Fruit fly (Drosophila melanogaster) whole organism, embryonic: ENCODE results near the gene me31B.

Source experiments
- Abd-B ChIP-seq: fragments of 200-800 bp; sonication (Bioruptor generic); optimal IDR thresholded peaks from 2 replicates; lab custom pipeline; 2018; ENCODE audit warnings: missing biosample characterization, mild to moderate bottlenecking, missing genetic modification characterization, moderate library complexity
- Antp ChIP-seq: fragments of 200-800 bp; sonication (Bioruptor generic); optimal IDR thresholded peaks from 3 replicates; lab custom pipeline; 2016; ENCODE audit warnings: missing biosample characterization, missing genetic modification characterization
- Atf6 ChIP-seq: fragments of 200-800 bp; sonication (Bioruptor generic); IDR thresholded peaks from 2 replicates; pipeline ENCODE4 v1.3.6; 2022; ENCODE audit warnings: missing biosample characterization, missing genetic modification characterization
- B-H2 ChIP-seq: fragments of 200-800 bp; sonication (Bioruptor generic); optimal IDR thresholded peaks from 2 replicates; lab custom pipeline; 2018; ENCODE audit warnings: missing biosample characterization, mild to moderate bottlenecking, missing genetic modification characterization
- BtbVII ChIP-seq: fragments of 200-800 bp; sonication (Bioruptor generic); optimal IDR thresholded peaks from 3 replicates; lab custom pipeline; 2017; ENCODE audit warnings: missing biosample characterization, mild to moderate bottlenecking, missing genetic modification characterization
- CG12391 ChIP-seq: fragments of 200-800 bp; sonication (Bioruptor generic); optimal IDR thresholded peaks from 3 replicates; lab custom pipeline; 2018; ENCODE audit warnings: missing biosample characterization, mild to moderate bottlenecking, missing genetic modification characterization, moderate library complexity
- CG12659 ChIP-seq: fragments of 200-800 bp; sonication (Bioruptor generic); optimal IDR thresholded peaks from 3 replicates; lab custom pipeline; 2017; ENCODE audit warnings: mild to moderate bottlenecking, missing biosample characterization, missing genetic modification reagents, missing genetic modification characterization
- CG12744 ChIP-seq: fragments of 200-800 bp; sonication (Bioruptor generic); optimal IDR thresholded peaks from 2 replicates; lab custom pipeline; 2016; ENCODE audit warnings: missing biosample characterization, missing genetic modification characterization
- CG13123 ChIP-seq: fragments of 200-800 bp; sonication (Bioruptor generic); optimal IDR thresholded peaks from 2 replicates; lab custom pipeline; 2016; ENCODE audit warnings: missing biosample characterization, missing genetic modification characterization
- CG14014 ChIP-seq: fragments of 200-800 bp; sonication (Bioruptor generic); IDR thresholded peaks from 2 replicates; pipeline ENCODE4 v1.3.6; 2022; ENCODE audit warnings: missing biosample characterization, missing genetic modification characterization
- CG14667 ChIP-seq: fragments of 200-800 bp; sonication (Bioruptor generic); IDR thresholded peaks from 2 replicates; pipeline ENCODE4 v1.3.6; 2022; ENCODE audit warnings: missing biosample characterization, missing genetic modification characterization
- CG1647 ChIP-seq: fragments of 200-800 bp; sonication (Bioruptor generic); optimal IDR thresholded peaks from 3 replicates; lab custom pipeline; 2016; ENCODE audit warnings: missing biosample characterization, missing genetic modification characterization
- CG17328 ChIP-seq: fragments of 200-800 bp; sonication (Bioruptor generic); IDR thresholded peaks from 2 replicates; pipeline ENCODE4 v1.3.6; 2022; ENCODE audit warnings: missing biosample characterization, missing genetic modification characterization
- CG1792 ChIP-seq: fragments of 200-800 bp; sonication (Bioruptor generic); optimal IDR thresholded peaks from 2 replicates; lab custom pipeline; 2016; ENCODE audit warnings: missing biosample characterization, missing genetic modification characterization
- CG18011 ChIP-seq: fragments of 200-800 bp; sonication (Bioruptor generic); optimal IDR thresholded peaks from 2 replicates; lab custom pipeline; 2017; ENCODE audit warnings: missing biosample characterization, missing genetic modification characterization, mild to moderate bottlenecking, moderate library complexity, missing genotype
- CG1832 ChIP-seq: fragments of 200-800 bp; sonication (Bioruptor generic); optimal IDR thresholded peaks from 2 replicates; lab custom pipeline; 2017; ENCODE audit warnings: missing biosample characterization, mild to moderate bottlenecking, missing genetic modification characterization, inconsistent platforms
- CG34224 ChIP-seq: fragments of 200-800 bp; sonication (Bioruptor generic); IDR thresholded peaks from 3 replicates; pipeline ENCODE4 v1.3.6; 2022; ENCODE audit warnings: missing biosample characterization, missing genetic modification characterization; ENCODE audit not compliant: partially characterized antibody
- CG4820 ChIP-seq: fragments of 200-800 bp; sonication (Bioruptor generic); optimal IDR thresholded peaks from 3 replicates; lab custom pipeline; 2016; ENCODE audit warnings: missing biosample characterization, missing genetic modification characterization
- CG6791 ChIP-seq: fragments of 200-800 bp; sonication (Bioruptor generic); IDR thresholded peaks from 3 replicates; pipeline ENCODE4 v1.3.6; 2022; ENCODE audit warnings: missing biosample characterization, missing genetic modification characterization; ENCODE audit not compliant: partially characterized antibody
- CG7556 ChIP-seq: fragments of 200-800 bp; sonication (Bioruptor generic); optimal IDR thresholded peaks from 2 replicates; lab custom pipeline; 2017; ENCODE audit warnings: missing biosample characterization, mild to moderate bottlenecking, missing genetic modification characterization
- CG8388 ChIP-seq: fragments of 200-800 bp; sonication (Bioruptor generic); optimal IDR thresholded peaks from 2 replicates; lab custom pipeline; 2019; ENCODE audit warnings: missing biosample characterization, mild to moderate bottlenecking, missing genetic modification characterization, moderate library complexity
- Camta ChIP-seq: fragments of 200-800 bp; sonication (Bioruptor generic); optimal IDR thresholded peaks from 2 replicates; lab custom pipeline; 2016; ENCODE audit warnings: missing biosample characterization, missing genetic modification characterization
- Dad ChIP-seq: fragments of 200-800 bp; sonication (Bioruptor generic); optimal IDR thresholded peaks from 3 replicates; lab custom pipeline; 2016; ENCODE audit warnings: missing biosample characterization, missing genetic modification characterization
- Dll ChIP-seq: fragments of 200-800 bp; sonication (Bioruptor generic); IDR thresholded peaks from 4 replicates; pipeline ENCODE4 v1.3.6; 2022; ENCODE audit warnings: missing biosample characterization, missing genetic modification characterization; ENCODE audit not compliant: partially characterized antibody
- E2f1 ChIP-seq: fragments of 200-800 bp; sonication (Bioruptor generic); IDR thresholded peaks from 2 replicates; pipeline ENCODE4 v1.3.6; 2022; ENCODE audit warnings: missing biosample characterization, missing genetic modification characterization
- H15 ChIP-seq: fragments of 200-800 bp; sonication (Bioruptor generic); IDR thresholded peaks from 3 replicates; pipeline ENCODE4 v1.3.6; 2022; ENCODE audit warnings: missing biosample characterization, missing genetic modification characterization
- Hmr ChIP-seq: fragments of 200-800 bp; sonication (Bioruptor generic); optimal IDR thresholded peaks from 3 replicates; lab custom pipeline; 2017; ENCODE audit warnings: mild to moderate bottlenecking, missing biosample characterization, missing genetic modification reagents, missing genetic modification characterization
- MTF-1 ChIP-seq: fragments of 200-800 bp; sonication (Bioruptor generic); optimal IDR thresholded peaks from 2 replicates; lab custom pipeline; 2018; ENCODE audit warnings: missing biosample characterization, mild to moderate bottlenecking, missing genetic modification characterization, borderline replicate concordance
- Mrtf ChIP-seq: fragments of 200-800 bp; sonication (Bioruptor generic); IDR thresholded peaks from 3 replicates; pipeline ENCODE4 v1.3.6; 2022; ENCODE audit warnings: missing biosample characterization, missing genetic modification characterization
- NK7.1 ChIP-seq: fragments of 200-800 bp; sonication (Bioruptor generic); optimal IDR thresholded peaks from 3 replicates; lab custom pipeline; 2016; ENCODE audit warnings: missing biosample characterization, missing genetic modification characterization
- Oaz ChIP-seq: fragments of 200-800 bp; sonication (Bioruptor generic); IDR thresholded peaks from 2 replicates; pipeline ENCODE4 v1.3.6; 2022; ENCODE audit warnings: missing biosample characterization, missing genetic modification characterization
- Pdp1 ChIP-seq, 2 experiments: fragments of 200-800 bp; sonication (Bioruptor generic); optimal IDR thresholded peaks; 3 replicates each; lab custom pipeline; 2016; ENCODE audit warnings: missing biosample characterization in 2 of 2, missing genetic modification characterization in 2 of 2, mild to moderate bottlenecking in 1 of 2, moderate library complexity in 1 of 2
- Stat92E ChIP-seq, 3 experiments: fragments of >200 bp in 2 of 3; fragments of 200-800 bp in 1 of 3; sonication (Bioruptor generic) in 1 of 3; optimal IDR thresholded peaks; 2 replicates each; lab custom pipeline; 2017 to 2019; ENCODE audit warnings: missing biosample characterization in 3 of 3, missing genetic modification characterization in 3 of 3, mild to moderate bottlenecking in 1 of 3, moderate library complexity in 1 of 3
- Usf ChIP-seq: fragments of 200-800 bp; sonication (Bioruptor generic); optimal IDR thresholded peaks from 2 replicates; lab custom pipeline; 2017; ENCODE audit warnings: missing genotype, missing biosample characterization, missing genetic modification characterization
- btn ChIP-seq: fragments of 200-800 bp; sonication (Bioruptor generic); optimal IDR thresholded peaks from 2 replicates; lab custom pipeline; 2016; ENCODE audit warnings: missing biosample characterization, missing genetic modification characterization
- cg ChIP-seq: fragments of 200-800 bp; sonication (Bioruptor generic); optimal IDR thresholded peaks from 3 replicates; lab custom pipeline; 2019; ENCODE audit warnings: missing biosample characterization, mild to moderate bottlenecking, missing genetic modification characterization, moderate library complexity
- chif ChIP-seq, 2 experiments: fragments of 200-800 bp; sonication (Bioruptor generic); optimal IDR thresholded peaks; 3 replicates each; lab custom pipeline; 2016; ENCODE audit warnings: missing biosample characterization in 2 of 2, missing genetic modification characterization in 2 of 2
- crc ChIP-seq: fragments of 200-800 bp; sonication (Bioruptor generic); optimal IDR thresholded peaks from 2 replicates; lab custom pipeline; 2016; ENCODE audit warnings: missing biosample characterization, missing genetic modification characterization
- cwo ChIP-seq: fragments of 200-800 bp; sonication (Bioruptor generic); optimal IDR thresholded peaks from 3 replicates; lab custom pipeline; 2017; ENCODE audit warnings: missing biosample characterization, missing genetic modification characterization, mild to moderate bottlenecking, moderate library complexity, missing genetic modification reagents
- da ChIP-seq: fragments of 200-800 bp; sonication (Bioruptor generic); optimal IDR thresholded peaks from 2 replicates; lab custom pipeline; 2016; ENCODE audit warnings: missing biosample characterization, missing genetic modification characterization
- dati ChIP-seq: fragments of 200-800 bp; sonication (Bioruptor generic); IDR thresholded peaks from 2 replicates; pipeline ENCODE4 v1.3.6; 2022; ENCODE audit warnings: missing biosample characterization, missing genetic modification characterization
- dmrt99B ChIP-seq: fragments of 200-800 bp; sonication (Bioruptor generic); optimal IDR thresholded peaks from 2 replicates; lab custom pipeline; 2018; ENCODE audit warnings: missing biosample characterization, mild to moderate bottlenecking, missing genetic modification characterization, moderate library complexity
- ftz-f1 ChIP-seq: fragments of 200-800 bp; sonication (Bioruptor generic); optimal IDR thresholded peaks from 2 replicates; lab custom pipeline; 2016; ENCODE audit warnings: missing biosample characterization, missing genetic modification characterization
- grn ChIP-seq: fragments of 200-800 bp; sonication (Bioruptor generic); optimal IDR thresholded peaks from 3 replicates; lab custom pipeline; 2017; ENCODE audit warnings: missing biosample characterization, missing genetic modification characterization
- mld ChIP-seq: fragments of 200-800 bp; sonication (Bioruptor generic); IDR thresholded peaks from 3 replicates; pipeline ENCODE4 v1.3.6; 2022; ENCODE audit warnings: missing biosample characterization, missing genetic modification characterization; ENCODE audit not compliant: partially characterized antibody
- nmo ChIP-seq: fragments of 200-800 bp; sonication (Bioruptor generic); optimal IDR thresholded peaks from 2 replicates; lab custom pipeline; 2018; ENCODE audit warnings: missing biosample characterization, mild to moderate bottlenecking, missing genetic modification characterization, moderate library complexity
- repo ChIP-seq: fragments of 200-800 bp; sonication (Bioruptor generic); optimal IDR thresholded peaks from 2 replicates; lab custom pipeline; 2016; ENCODE audit warnings: missing biosample characterization, missing genetic modification characterization
- row ChIP-seq: fragments of 200-800 bp; sonication (Bioruptor generic); IDR thresholded peaks from 3 replicates; pipeline ENCODE4 v1.3.6; 2022; ENCODE audit warnings: missing biosample characterization, missing genetic modification characterization
- stc ChIP-seq: fragments of 200-800 bp; sonication (Bioruptor generic); IDR thresholded peaks from 2 replicates; pipeline ENCODE4 v1.3.6; 2022; ENCODE audit warnings: missing biosample characterization, missing genetic modification characterization
- tio ChIP-seq: fragments of 200-800 bp; sonication (Bioruptor generic); optimal IDR thresholded peaks from 2 replicates; lab custom pipeline; 2017; ENCODE audit warnings: missing biosample characterization, missing genetic modification characterization, inconsistent platforms
- twi ChIP-seq: fragments of 200-800 bp; optimal IDR thresholded peaks from 2 replicates; lab custom pipeline; 2019; ENCODE audit warnings: missing biosample characterization, mild to moderate bottlenecking, missing genetic modification characterization, moderate library complexity

The me31B gene

dm6 chr2L:10276846-10277245 lies 37.7 kb downstream of the me31B start:
- TF ChIP-seq dati (GFP tag; lab: Robert Waterston, UW) (0 out of 2 replicates have a peak, but pooled peaks have one; percentile 8), CG34224 (GFP tag; lab: Robert Waterston, UW) (no peak), NK7.1 (GFP tag; lab: Kevin White, UChicago) (no peak), Hmr (no peak), Usf (GFP tag; lab: Kevin White, UChicago) (no peak), Antp (peak; percentile 24), CG4820 (peak; percentile 25), Stat92E (GFP tag; optimal IDR thresholded peaks at IDR 0.05; lab: Kevin White, UChicago) (no peak), cwo (no peak), CG8388 (GFP tag; lab: Kevin White, UChicago) (no peak), repo (GFP tag; lab: Kevin White, UChicago) (no peak), Dll (GFP tag; lab: Robert Waterston, UW) (no peak), CG1832 (GFP tag; lab: Kevin White, UChicago) (no peak), row (GFP tag; lab: Robert Waterston, UW) (peak; percentile 37; the same call in 1 of the 3 replicates), twi (tag; lab: Kevin White, UChicago) (no peak), grn (GFP tag; lab: Kevin White, UChicago) (no peak), CG17328 (GFP tag; lab: Robert Waterston, UW) (peak; percentile 59), E2f1 (GFP tag; lab: Robert Waterston, UW) (peak; percentile 38; the same call in 1 of the 2 replicates), chif (GFP tag; optimal IDR thresholded peaks at IDR 0.05; lab: Kevin White, UChicago) (no peak), Dad (GFP tag; lab: Kevin White, UChicago) (peak; percentile 7), da (GFP tag; lab: Kevin White, UChicago) (no peak), CG7556 (GFP tag; lab: Kevin White, UChicago) (no peak), cg (peak; percentile 92), CG13123 (GFP tag; lab: Kevin White, UChicago) (no peak), Pdp1 (GFP tag; optimal IDR thresholded peaks at IDR 0.05; lab: Kevin White, UChicago) (peak in 1 of 2 experiments; percentile 47), CG14014 (GFP tag; lab: Robert Waterston, UW) (peak; percentile 28; the same call in 1 of the 2 replicates), btn (GFP tag; lab: Kevin White, UChicago) (peak; percentile 17), stc (GFP tag; lab: Robert Waterston, UW) (no peak), CG12659 (no peak), nmo (GFP tag; lab: Kevin White, UChicago) (no peak), crc (GFP tag; lab: Kevin White, UChicago) (no peak), dmrt99B (tag; lab: Kevin White, UChicago) (no peak), Mrtf (GFP tag; lab: Robert Waterston, UW) (no peak), CG1647 (GFP tag; lab: Kevin White, UChicago) (peak; percentile 36), CG18011 (GFP tag; lab: Kevin White, UChicago) (peak; percentile 10), CG6791 (GFP tag; lab: Robert Waterston, UW) (no peak), CG12391 (tag; lab: Kevin White, UChicago) (no peak), MTF-1 (no peak), Atf6 (GFP tag; lab: Robert Waterston, UW) (no peak), CG1792 (GFP tag; lab: Kevin White, UChicago) (peak; percentile 15), CG12744 (GFP tag; lab: Kevin White, UChicago) (no peak), B-H2 (GFP tag; lab: Kevin White, UChicago) (no peak), ftz-f1 (GFP tag; lab: Kevin White, UChicago) (no peak), Abd-B (GFP tag; lab: Kevin White, UChicago) (no peak), Oaz (no peak), BtbVII (GFP tag; lab: Kevin White, UChicago) (no peak), mld (GFP tag; lab: Robert Waterston, UW) (no peak), Camta (GFP tag; lab: Kevin White, UChicago) (peak; percentile 23), H15 (no peak), tio (no peak), CG14667 (GFP tag; lab: Robert Waterston, UW) (no peak)
